Fruit fly (Drosophila melanogaster) whole organism, pupa: ENCODE results near the gene Adat1.

ENCODE experiments used
- CG12605 ChIP-seq: fragments of 200-800 bp; sonication (Bioruptor generic); IDR thresholded peaks from 2 replicates; pipeline ENCODE4 v1.3.6; 2022; ENCODE audit warnings: missing biosample characterization, missing genetic modification characterization
- CG14655 ChIP-seq: fragments of 200-800 bp; sonication (Bioruptor generic); optimal IDR thresholded peaks from 3 replicates; lab custom pipeline; 2017; ENCODE audit warnings: mild to moderate bottlenecking, missing biosample characterization, missing genetic modification reagents, missing genetic modification characterization
- CG17806 ChIP-seq: fragments of 200-800 bp; sonication (Bioruptor generic); optimal IDR thresholded peaks from 2 replicates; lab custom pipeline; 2018; ENCODE audit warnings: missing biosample characterization, mild to moderate bottlenecking, missing genetic modification characterization, moderate library complexity
- CG32121 ChIP-seq: fragments of 200-800 bp; sonication (Bioruptor generic); IDR thresholded peaks from 2 replicates; pipeline ENCODE4 v1.3.6; 2022; ENCODE audit warnings: missing biosample characterization, missing genetic modification characterization
- CG34367 ChIP-seq: fragments of 200-800 bp; sonication (Bioruptor generic); optimal IDR thresholded peaks from 2 replicates; lab custom pipeline; 2018; ENCODE audit warnings: missing biosample characterization, mild to moderate bottlenecking, missing genetic modification characterization
- CG4496 ChIP-seq: fragments of 200-800 bp; sonication (Bioruptor generic); IDR thresholded peaks from 3 replicates; pipeline ENCODE4 v1.3.6; 2022; ENCODE audit warnings: missing biosample characterization, missing genetic modification characterization
- CG8159 ChIP-seq: fragments of 200-800 bp; sonication (Bioruptor generic); optimal IDR thresholded peaks from 3 replicates; lab custom pipeline; 2018; ENCODE audit warnings: missing biosample characterization, mild to moderate bottlenecking, missing genetic modification characterization, moderate library complexity
- D1 ChIP-seq: fragments of 200-800 bp; sonication (Bioruptor generic); optimal IDR thresholded peaks from 2 replicates; lab custom pipeline; 2018; ENCODE audit warnings: missing biosample characterization, mild to moderate bottlenecking, missing genetic modification characterization, moderate library complexity
- EcR ChIP-seq: fragments of 200-800 bp; sonication (Bioruptor generic); optimal IDR thresholded peaks from 3 replicates; lab custom pipeline; 2019; ENCODE audit warnings: missing biosample characterization, missing genetic modification characterization, mild to moderate bottlenecking, moderate library complexity, missing genetic modification reagents
- Pif1B ChIP-seq: fragments of 200-800 bp; sonication (Bioruptor generic); optimal IDR thresholded peaks from 3 replicates; lab custom pipeline; 2016; ENCODE audit warnings: missing biosample characterization, missing genetic modification characterization
- Snoo ChIP-seq: fragments of 200-800 bp; sonication (Bioruptor generic); optimal IDR thresholded peaks from 3 replicates; lab custom pipeline; 2017; ENCODE audit warnings: missing biosample characterization, mild to moderate bottlenecking, missing genetic modification characterization, inconsistent platforms
- rn ChIP-seq: fragments of 200-800 bp; sonication (Bioruptor generic); IDR thresholded peaks from 2 replicates; pipeline ENCODE4 v1.3.6; 2022; ENCODE audit warnings: missing biosample characterization, missing genetic modification characterization

dm6 chr2L:13801166-13801565, 10.1 kb downstream of the Adat1 start:
- TF ChIP-seq rn (GFP tag; lab: Robert Waterston, UW), result no peak
- no peak for TF ChIP-seq Snoo (tag; lab: Kevin White, UChicago)
- no peak for TF ChIP-seq CG17806 (tag; lab: Kevin White, UChicago)
- no peak for TF ChIP-seq Pif1B
- no peak for TF ChIP-seq CG14655 (GFP tag; lab: Kevin White, UChicago)
- TF ChIP-seq CG32121 (GFP tag; lab: Robert Waterston, UW), result no peak
- no peak for TF ChIP-seq CG12605
- no peak for TF ChIP-seq CG8159 (tag; lab: Kevin White, UChicago)
- no peak for TF ChIP-seq D1 (tag; lab: Kevin White, UChicago)
- no peak for TF ChIP-seq CG4496
- no peak for TF ChIP-seq CG34367 (tag; lab: Kevin White, UChicago)
- no peak for TF ChIP-seq EcR (GFP tag; lab: Kevin White, UChicago)
